Worm (Caenorhabditis elegans) whole organism, mixed stage, embryonic: ENCODE results near the gene ace-4.

Experiments used
- M03D4.4 ChIP-seq: sonication (generic microtip); optimal IDR thresholded peaks from 2 replicates; lab custom pipeline; 2017; ENCODE audit warnings: mild to moderate bottlenecking, missing genetic modification characterization, missing compliant biosample characterization
- blmp-1 ChIP-seq: fragments of 150-350 bp; optimal IDR thresholded peaks from 2 replicates; lab custom pipeline; 2014; ENCODE audit warnings: missing biosample characterization, missing genetic modification characterization
- ceh-39 ChIP-seq: fragments of 150-350 bp; optimal IDR thresholded peaks from 2 replicates; lab custom pipeline; 2014; ENCODE audit warnings: missing biosample characterization, missing genetic modification characterization
- ceh-43 ChIP-seq: fragments of 200-800 bp; sonication (Bioruptor generic); optimal IDR thresholded peaks from 2 replicates; lab custom pipeline; 2018; ENCODE audit warnings: mild to moderate bottlenecking, missing genetic modification characterization, moderate library complexity, missing compliant biosample characterization
- ceh-83 ChIP-seq: fragments of 200-800 bp; sonication (Bioruptor generic); optimal IDR thresholded peaks from 2 replicates; lab custom pipeline; 2018; ENCODE audit warnings: mild to moderate bottlenecking, missing genetic modification characterization, missing compliant biosample characterization
- cnd-1 ChIP-seq: fragments of 200-800 bp; sonication (Bioruptor generic); optimal IDR thresholded peaks from 2 replicates; lab custom pipeline; 2018; ENCODE audit warnings: mild to moderate bottlenecking, missing genetic modification characterization, missing compliant biosample characterization
- drap-1 ChIP-seq: fragments of 200-800 bp; sonication (Bioruptor generic); optimal IDR thresholded peaks from 3 replicates; lab custom pipeline; 2018; ENCODE audit warnings: mild to moderate bottlenecking, missing genetic modification characterization, missing compliant biosample characterization
- elt-1 ChIP-seq: sonication (generic microtip); optimal IDR thresholded peaks from 2 replicates; lab custom pipeline; 2017; ENCODE audit warnings: missing genetic modification characterization, mild to moderate bottlenecking, missing compliant biosample characterization, antibody characterized with exemption, moderate library complexity, borderline replicate concordance; ENCODE audit not compliant: insufficient read depth
- elt-3 ChIP-seq: fragments of 150-350 bp; optimal IDR thresholded peaks from 2 replicates; lab custom pipeline; 2014; ENCODE audit warnings: missing biosample characterization, missing genetic modification characterization
- ham-2 ChIP-seq: fragments of 200-800 bp; sonication (Bioruptor generic); optimal IDR thresholded peaks from 2 replicates; lab custom pipeline; 2018; ENCODE audit warnings: mild to moderate bottlenecking, missing genetic modification characterization, missing compliant biosample characterization
- hlh-1 ChIP-seq: fragments of 150-350 bp; optimal IDR thresholded peaks from 2 replicates; lab custom pipeline; 2014; ENCODE audit warnings: missing biosample characterization, missing genetic modification reagents, missing genetic modification characterization
- lin-13 ChIP-seq: fragments of 150-350 bp; optimal IDR thresholded peaks from 2 replicates; lab custom pipeline; 2014; ENCODE audit warnings: missing biosample characterization, missing genetic modification characterization
- lsy-2 ChIP-seq: fragments of 150-350 bp; optimal IDR thresholded peaks from 2 replicates; lab custom pipeline; 2014; ENCODE audit warnings: missing biosample characterization, missing genetic modification characterization
- mab-5 ChIP-seq: fragments of 150-350 bp; optimal IDR thresholded peaks from 2 replicates; lab custom pipeline; 2014; ENCODE audit warnings: missing biosample characterization, missing genetic modification characterization
- mep-1 ChIP-seq: fragments of 150-350 bp; optimal IDR thresholded peaks from 2 replicates; lab custom pipeline; 2017; ENCODE audit warnings: missing biosample characterization, missing genetic modification reagents, missing genetic modification characterization, inconsistent platforms
- mls-2 ChIP-seq: sonication (generic microtip); optimal IDR thresholded peaks from 2 replicates; lab custom pipeline; 2016; ENCODE audit warnings: mild to moderate bottlenecking, missing genetic modification characterization, moderate library complexity, missing compliant biosample characterization
- nhr-12 ChIP-seq: fragments of 150-350 bp; optimal IDR thresholded peaks from 2 replicates; lab custom pipeline; 2014; ENCODE audit warnings: missing biosample characterization, missing genetic modification characterization
- nhr-2 ChIP-seq: fragments of 150-350 bp; optimal IDR thresholded peaks from 2 replicates; lab custom pipeline; 2014; ENCODE audit warnings: missing biosample characterization, missing genetic modification characterization
- nhr-237 ChIP-seq: fragments of 150-350 bp; optimal IDR thresholded peaks from 2 replicates; lab custom pipeline; 2014; ENCODE audit warnings: missing biosample characterization, missing genetic modification characterization
- nhr-76 ChIP-seq: sonication (generic microtip); optimal IDR thresholded peaks from 2 replicates; lab custom pipeline; 2017; ENCODE audit warnings: missing biosample characterization, missing genetic modification characterization
- pha-4 ChIP-seq: fragments of 150-350 bp; optimal IDR thresholded peaks from 2 replicates; lab custom pipeline; 2018; ENCODE audit warnings: missing biosample characterization, missing genetic modification reagents, missing genetic modification characterization
- sem-2 ChIP-seq: fragments of 200-800 bp; sonication (Bioruptor generic); optimal IDR thresholded peaks from 2 replicates; lab custom pipeline; 2018; ENCODE audit warnings: mild to moderate bottlenecking, missing genetic modification characterization, missing compliant biosample characterization
- snpc-4 ChIP-seq: fragments of 150-350 bp; optimal IDR thresholded peaks from 2 replicates; lab custom pipeline; 2014; ENCODE audit warnings: missing biosample characterization, missing genetic modification characterization
- unc-120 ChIP-seq: sonication (generic microtip); optimal IDR thresholded peaks from 2 replicates; lab custom pipeline; 2017; ENCODE audit warnings: missing genetic modification characterization, missing compliant biosample characterization; ENCODE audit not compliant: poor library complexity, severe bottlenecking
- unc-62 ChIP-seq: fragments of 150-350 bp; optimal IDR thresholded peaks from 2 replicates; lab custom pipeline; 2014; ENCODE audit warnings: missing biosample characterization, missing genetic modification reagents, missing genetic modification characterization
- zip-8 ChIP-seq: fragments of 150-350 bp; optimal IDR thresholded peaks from 2 replicates; lab custom pipeline; 2014; ENCODE audit warnings: missing biosample characterization, missing genetic modification characterization
- ztf-11 ChIP-seq: fragments of 150-350 bp; optimal IDR thresholded peaks from 2 replicates; lab custom pipeline; 2014; ENCODE audit warnings: missing biosample characterization, missing genetic modification characterization

ace-4 gene

DNA sequence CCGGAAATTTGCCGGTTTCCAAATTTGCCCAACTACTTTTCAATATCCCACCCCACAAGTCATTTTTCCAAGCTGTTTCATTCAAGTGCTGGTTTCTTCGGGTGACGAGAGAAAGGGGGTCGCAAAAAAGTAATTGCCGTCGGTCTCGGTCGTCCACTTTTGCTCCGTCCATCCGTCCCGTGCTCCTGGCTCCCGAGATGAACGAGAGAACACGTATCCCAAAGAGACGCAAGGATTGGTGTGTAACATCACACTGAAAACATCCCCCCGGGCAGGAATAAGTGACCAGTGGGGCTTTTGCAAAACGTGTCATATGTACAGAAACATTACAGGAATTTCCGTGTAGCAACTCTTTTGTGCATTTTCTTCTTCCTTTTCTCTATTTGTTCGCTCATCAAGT, 21.2 kb upstream of the ace-4 start:
- no peak for TF ChIP-seq ceh-83 (GFP tag; lab: Kevin White, UChicago)
- TF ChIP-seq lsy-2, result no peak
- TF ChIP-seq ceh-39 (tag; lab: Kevin White, UChicago), result no peak
- TF ChIP-seq blmp-1, result no peak
- TF ChIP-seq ham-2 (GFP tag; lab: Kevin White, UChicago), result no peak
- no peak for TF ChIP-seq mep-1 (tag; lab: Kevin White, UChicago)
- peak; percentile 12 for TF ChIP-seq hlh-1
- TF ChIP-seq, all 35 proteins: peak for 1

DNA sequence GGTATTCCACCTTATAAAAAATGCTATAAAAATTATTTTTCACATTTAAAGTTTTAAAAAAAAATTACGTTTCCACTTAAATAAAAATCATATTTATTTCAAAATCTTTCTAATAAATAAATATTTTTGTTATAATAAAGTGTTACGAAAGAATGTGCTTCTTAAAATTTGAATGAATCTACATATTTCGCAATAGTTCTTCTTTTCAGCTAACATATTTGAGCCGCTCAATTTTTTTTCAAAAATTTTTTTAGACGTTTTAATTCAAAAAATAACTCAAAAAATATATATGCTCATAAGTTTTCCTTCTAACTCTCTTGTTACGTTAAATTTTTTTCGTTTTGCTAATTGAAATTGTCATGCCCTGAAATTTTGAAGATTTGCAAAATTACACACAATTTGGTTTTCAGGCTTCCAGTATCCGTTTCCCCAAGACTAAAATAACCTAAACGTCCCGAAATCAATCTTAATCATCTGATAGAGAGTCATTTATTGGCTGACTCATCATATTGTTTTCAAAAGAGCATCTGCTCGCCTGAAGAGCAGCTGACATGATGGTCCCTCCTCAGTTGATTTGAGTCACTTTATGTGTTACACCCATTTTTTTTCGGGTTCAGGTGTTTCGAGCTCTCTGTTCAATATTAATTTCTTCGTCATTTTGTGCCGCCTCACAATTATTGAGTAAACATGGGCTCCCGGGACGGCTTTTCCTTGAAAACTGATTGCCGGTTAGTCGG, 19.4 kb upstream of the ace-4 start, which contains the start of gene efhd-1:
Gene efhd-1 (plus strand): TSS at position 582 of the 737 bp plus-strand sequence.
- TF ChIP-seq mls-2 (no peak), hlh-1 (peak; percentile 98), nhr-76 (tag; lab: Kevin White, UChicago) (no peak), drap-1 (GFP tag; lab: Kevin White, UChicago) (no peak), nhr-237 (tag; lab: Kevin White, UChicago) (no peak), unc-62 (GFP tag; lab: Kevin White, UChicago) (peak; percentile 89), unc-120 (tag; lab: Kevin White, UChicago) (peak; percentile 44)

DNA sequence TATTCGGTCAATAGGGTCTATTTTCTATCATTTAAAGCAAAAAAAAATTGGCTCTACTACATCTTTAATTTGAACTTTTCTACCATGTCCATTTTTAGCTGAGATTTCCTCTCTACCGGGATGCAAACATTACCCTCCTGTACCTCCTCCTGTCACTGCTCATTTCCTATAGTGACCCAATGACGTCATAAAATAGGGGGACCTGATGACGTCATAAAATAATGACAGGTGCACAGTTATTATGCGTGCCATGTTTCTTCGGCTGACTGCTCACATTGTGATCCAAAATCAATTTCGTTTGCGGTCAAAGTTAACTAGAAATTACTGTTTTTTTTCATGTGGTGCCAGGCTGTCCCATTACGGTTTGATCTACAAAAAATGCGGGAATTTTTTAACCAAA, 10.9 kb upstream of the ace-4 start:
- TF ChIP-seq mep-1 (tag; lab: Kevin White, UChicago) (no peak), ztf-11 (tag; lab: Kevin White, UChicago) (peak; percentile 44), nhr-12 (tag; lab: Kevin White, UChicago) (no peak), ceh-39 (tag; lab: Kevin White, UChicago) (peak; percentile 15), nhr-2 (tag; lab: Kevin White, UChicago) (peak; percentile 22), cnd-1 (peak; percentile 27), M03D4.4 (tag; lab: Kevin White, UChicago) (no peak), zip-8 (tag; lab: Kevin White, UChicago) (peak; percentile 98), unc-62 (GFP tag; lab: Kevin White, UChicago) (peak; percentile 33)
- TF ChIP-seq, all 35 proteins: peak for 6

DNA sequence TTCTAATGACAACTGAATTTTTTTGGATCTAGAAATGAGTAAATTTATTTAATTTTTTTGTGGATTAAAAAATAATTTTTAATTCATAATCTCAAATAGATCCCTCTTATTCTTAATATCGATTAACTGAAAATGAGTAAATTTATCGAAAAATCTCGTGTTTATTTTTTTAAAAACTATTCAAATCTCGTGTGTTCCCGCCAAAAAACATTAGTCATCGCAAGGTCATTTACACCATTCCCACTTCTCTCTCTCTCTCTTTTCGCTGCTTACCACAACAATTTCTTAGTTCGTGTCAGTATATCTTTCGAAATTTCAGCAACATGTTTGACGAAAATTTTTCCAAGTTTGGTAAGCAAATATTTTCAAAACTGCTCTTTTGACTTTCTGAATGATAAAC, 10.4 kb upstream of the ace-4 start:
- TF ChIP-seq elt-1 (tag; lab: Kevin White, UChicago) (no peak), nhr-12 (tag; lab: Kevin White, UChicago) (no peak), lsy-2 (no peak), nhr-237 (tag; lab: Kevin White, UChicago) (no peak), elt-3 (tag; lab: Kevin White, UChicago) (no peak), ztf-11 (tag; lab: Kevin White, UChicago) (no peak), zip-8 (tag; lab: Kevin White, UChicago) (no peak)

DNA sequence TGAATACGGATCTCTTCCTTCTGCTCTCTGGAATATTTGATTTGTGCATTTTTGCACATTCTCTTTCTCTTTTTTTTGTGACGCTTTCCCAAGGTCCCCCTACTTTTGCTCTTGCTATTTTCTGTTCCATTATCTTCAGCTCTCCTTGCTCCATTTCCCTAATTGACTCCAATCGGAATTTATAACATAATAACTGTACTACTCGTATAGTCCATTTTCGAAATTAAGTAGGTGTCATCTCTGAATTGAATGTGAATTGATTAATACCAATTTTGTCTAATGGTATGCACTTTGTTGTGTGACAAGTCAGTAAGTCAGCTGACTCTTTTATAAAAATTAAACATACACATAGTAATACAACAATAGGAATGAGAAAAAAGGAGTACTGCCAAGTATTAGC, 1.9 kb upstream of the ace-4 start:
- no peak for TF ChIP-seq mab-5 (tag; lab: Kevin White, UChicago)
- no peak for TF ChIP-seq ham-2 (GFP tag; lab: Kevin White, UChicago)
- TF ChIP-seq ceh-83 (GFP tag; lab: Kevin White, UChicago), result no peak
- no peak for TF ChIP-seq ceh-43 (GFP tag; lab: Kevin White, UChicago)
- TF ChIP-seq hlh-1, result no peak
- TF ChIP-seq snpc-4 (tag; lab: Kevin White, UChicago), result no peak
- TF ChIP-seq, all 35 proteins: peak for 0

DNA sequence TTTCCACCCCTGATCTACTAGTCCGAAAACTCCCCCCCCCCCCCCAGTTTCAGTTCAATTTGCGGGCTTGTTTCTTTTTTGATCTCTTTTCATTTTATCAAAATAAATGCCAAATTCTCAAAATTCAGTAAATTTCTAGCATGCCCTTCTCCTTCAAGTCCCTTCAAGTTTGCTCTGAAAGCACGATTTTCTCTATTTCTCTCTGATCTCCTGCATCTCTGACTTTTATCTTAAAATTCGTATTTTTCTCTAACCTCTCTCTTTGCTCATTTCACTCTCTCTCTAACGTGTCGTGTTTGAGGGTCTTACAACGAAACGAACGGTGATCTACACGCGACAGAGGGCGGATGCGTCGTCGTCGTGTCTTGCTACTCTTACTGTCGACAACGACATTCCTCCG, 7.5 kb downstream of the ace-4 start, which contains the start of gene ace-3:
Gene ace-3 (plus strand): TSS at position 301 of the 400 bp plus-strand sequence.
- TF ChIP-seq ceh-83 (GFP tag; lab: Kevin White, UChicago), result no peak
- no peak for TF ChIP-seq sem-2 (GFP tag; lab: Kevin White, UChicago)
- no peak for TF ChIP-seq pha-4
- no peak for TF ChIP-seq elt-3 (tag; lab: Kevin White, UChicago)
- TF ChIP-seq lin-13 (tag; lab: Kevin White, UChicago), result no peak
- TF ChIP-seq ceh-39 (tag; lab: Kevin White, UChicago), result no peak
- TF ChIP-seq nhr-12 (tag; lab: Kevin White, UChicago), result no peak
- TF ChIP-seq mab-5 (tag; lab: Kevin White, UChicago), result no peak
- no peak for TF ChIP-seq M03D4.4 (tag; lab: Kevin White, UChicago)
- TF ChIP-seq ceh-43 (GFP tag; lab: Kevin White, UChicago), result no peak
- TF ChIP-seq snpc-4 (tag; lab: Kevin White, UChicago), result no peak
- no peak for TF ChIP-seq blmp-1
- TF ChIP-seq ztf-11 (tag; lab: Kevin White, UChicago), result no peak
- TF ChIP-seq ham-2 (GFP tag; lab: Kevin White, UChicago), result no peak
